Worm (Caenorhabditis elegans): ENCODE data around the gene immp-2.

Gene immp-2

ce11 chrIV:1040537-1040936 lies 34.9 kb upstream of the immp-2 start:
- TF ChIP-seq mcd-1 (GFP tag; IDR thresholded peaks at IDR 0.05), result peak; percentile 67
- no peak for TF ChIP-seq ztf-28 (GFP tag; IDR thresholded peaks at IDR 0.05)

- TF ChIP-seq attf-5 (GFP tag; optimal IDR thresholded peaks at IDR 0.05) (no peak), hlh-26 (GFP tag; conservative IDR thresholded peaks at IDR 0.05) (no peak), ztf-3 (GFP tag; optimal IDR thresholded peaks at IDR 0.05) (no peak), nfya-2 (GFP tag; IDR thresholded peaks at IDR 0.05) (no peak), let-526 (GFP tag; IDR thresholded peaks at IDR 0.05) (no peak), T26A5.8 (tag; optimal IDR thresholded peaks at IDR 0.05) (no peak), F49E8.2 (tag; optimal IDR thresholded peaks at IDR 0.05; ENCODE audit: insufficient read depth) (no peak), mes-4 (tag; optimal IDR thresholded peaks at IDR 0.05) (no peak), F37B4.10 (GFP tag; IDR thresholded peaks at IDR 0.05) (no peak)
These were observed 32.9 kb upstream of the immp-2 start for ce11 chrIV:1038516-1038915.

- TF ChIP-seq nhr-80 (tag; optimal IDR thresholded peaks at IDR 0.05), result peak; percentile 89
- no peak for TF ChIP-seq K11D2.4 (GFP tag; IDR thresholded peaks at IDR 0.05)
- TF ChIP-seq T26A5.8 (tag; optimal IDR thresholded peaks at IDR 0.05), result no peak
These were observed 29.4 kb upstream of the immp-2 start for ce11 chrIV:1035108-1035507.

- TF ChIP-seq C17E4.6 (GFP tag; IDR thresholded peaks at IDR 0.05) (no peak), snpc-1.1 (tag; optimal IDR thresholded peaks at IDR 0.05; ENCODE audit: insufficient read depth) (no peak), ceh-79 (tag; optimal IDR thresholded peaks at IDR 0.05) (no peak), ztf-25 (GFP tag; IDR thresholded peaks at IDR 0.05) (no peak), dpl-1 (GFP tag; optimal IDR thresholded peaks at IDR 0.05) (no peak), ztf-18 (tag; optimal IDR thresholded peaks at IDR 0.05) (no peak), lir-1 (GFP tag; conservative IDR thresholded peaks at IDR 0.05) (no peak), ets-4 (GFP tag; optimal IDR thresholded peaks at IDR 0.05) (no peak), snpc-1.3 (tag; optimal IDR thresholded peaks at IDR 0.05; ENCODE audit: insufficient read depth) (no peak), F22D6.2 (tag; optimal IDR thresholded peaks at IDR 0.05) (no peak)
These were observed 24.3 kb upstream of the immp-2 start, which contains the start of gene abhd-14 for ce11 chrIV:1029939-1030338. abhd-14 (minus strand) TSS chrIV:1030039.

- peak; percentile 53 for TF ChIP-seq zfh-2 (GFP tag; conservative IDR thresholded peaks at IDR 0.05)
- TF ChIP-seq unc-62 (GFP tag; optimal IDR thresholded peaks at IDR 0.05), result no peak
- 0 out of 2 replicates have a peak, but pooled peaks have one; percentile 20 for TF ChIP-seq dox-1 (GFP tag; IDR thresholded peaks at IDR 0.05)
- TF ChIP-seq snpc-3.4 (tag; optimal IDR thresholded peaks at IDR 0.05), result no peak
- peak; percentile 54 for TF ChIP-seq him-1 (tag; optimal IDR thresholded peaks at IDR 0.05)
- TF ChIP-seq hmg-20 (GFP tag; IDR thresholded peaks at IDR 0.05), result 0 out of 2 replicates have a peak, but pooled peaks have one; percentile 14
- no peak for TF ChIP-seq hsf-1 (GFP tag; IDR thresholded peaks at IDR 0.05)
- peak; percentile 62; the same call in 1 of the 2 replicates for TF ChIP-seq cebp-2 (GFP tag; IDR thresholded peaks at IDR 0.05)
- peak; percentile 34; the same call in 1 of the 2 replicates for TF ChIP-seq mcd-1 (GFP tag; IDR thresholded peaks at IDR 0.05)
These were observed 14.1 kb upstream of the immp-2 start for ce11 chrIV:1019801-1020200.

- TF ChIP-seq pha-4 (tag; optimal IDR thresholded peaks at IDR 0.05) (no peak), repo-1 (tag; optimal IDR thresholded peaks at IDR 0.05) (no peak), ceh-58 (GFP tag; IDR thresholded peaks at IDR 0.05) (no peak), let-526 (GFP tag; IDR thresholded peaks at IDR 0.05) (no peak), F57A8.1 (GFP tag; optimal IDR thresholded peaks at IDR 0.05) (no peak)
These were observed 9.8 kb upstream of the immp-2 start for ce11 chrIV:1015430-1015829.
